Worm (Caenorhabditis elegans) whole organism, L4 larva: ENCODE measurements around the gene cyp-23A1.

Experiments
- D1046.2 ChIP-seq: fragments of 200-800 bp; sonication (Bioruptor generic); IDR thresholded peaks from 2 replicates; pipeline ENCODE4 v1.3.6; 2022; ENCODE audit warnings: missing genetic modification characterization, missing compliant biosample characterization
- F44E2.7 ChIP-seq: fragments of 200-800 bp; sonication (Bioruptor generic); IDR thresholded peaks from 2 replicates; pipeline ENCODE4 v2.1.2; 2022; ENCODE audit warnings: missing genetic modification characterization, missing compliant biosample characterization
- T26A8.4 ChIP-seq: fragments of 200-800 bp; sonication (Bioruptor generic); IDR thresholded peaks from 2 replicates; pipeline ENCODE4 v1.3.6; 2022; ENCODE audit warnings: missing genetic modification characterization, missing compliant biosample characterization
- Y105C5A.15 ChIP-seq: fragments of 200-800 bp; sonication (Bioruptor generic); IDR thresholded peaks from 2 replicates; pipeline ENCODE4 v1.3.6; 2022; ENCODE audit warnings: missing genetic modification characterization, missing compliant biosample characterization
- Y48G9A.11 ChIP-seq: fragments of 200-800 bp; sonication (Bioruptor generic); IDR thresholded peaks from 2 replicates; pipeline ENCODE4 v1.3.6; 2022; ENCODE audit warnings: missing genetic modification reagents, missing genetic modification characterization, missing compliant biosample characterization
- ZK337.2 ChIP-seq: fragments of 200-800 bp; sonication (Bioruptor generic); IDR thresholded peaks from 2 replicates; pipeline ENCODE4 v1.3.6; 2022; ENCODE audit warnings: missing genetic modification reagents, missing genetic modification characterization, missing compliant biosample characterization
- aha-1 ChIP-seq: fragments of 150-350 bp; peaks from one replicate; lab custom pipeline; 2014; ENCODE audit warnings: missing biosample characterization, missing genetic modification characterization
- ama-1 ChIP-seq: fragments of 150-350 bp; optimal IDR thresholded peaks from 2 replicates; lab custom pipeline; 2014; ENCODE audit warnings: inconsistent platforms, mixed read lengths
- ceh-32 ChIP-seq: sonication (generic microtip); optimal IDR thresholded peaks from 2 replicates; lab custom pipeline; 2016; ENCODE audit warnings: mild to moderate bottlenecking, missing genetic modification characterization, missing compliant biosample characterization; ENCODE audit not compliant: poor library complexity
- ceh-44 ChIP-seq: fragments of 200-800 bp; sonication (Bioruptor generic); IDR thresholded peaks from 2 replicates; pipeline ENCODE4 v1.3.6; 2022; ENCODE audit warnings: missing genetic modification reagents, missing genetic modification characterization, missing compliant biosample characterization
- cey-2 ChIP-seq: sonication (generic microtip); optimal IDR thresholded peaks from 3 replicates; lab custom pipeline; 2017; ENCODE audit warnings: missing genetic modification characterization, mild to moderate bottlenecking, missing compliant biosample characterization, antibody characterized with exemption, borderline replicate concordance; ENCODE audit not compliant: insufficient read depth
- daf-16 ChIP-seq, 3 experiments: sonication (generic microtip); optimal IDR thresholded peaks; 2 replicates each; lab custom pipeline; 2016 to 2017; ENCODE audit warnings: missing genetic modification characterization in 3 of 3, missing genetic modification reagents in 3 of 3, mild to moderate bottlenecking in 2 of 3, missing compliant biosample characterization in 2 of 3, missing biosample characterization in 1 of 3, moderate library complexity in 1 of 3
- dmd-9 ChIP-seq: fragments of 200-800 bp; sonication (Bioruptor generic); IDR thresholded peaks from 2 replicates; pipeline ENCODE4 v1.3.6; 2022; ENCODE audit warnings: missing genetic modification reagents, missing genetic modification characterization, missing compliant biosample characterization
- dve-1 ChIP-seq: sonication (generic microtip); optimal IDR thresholded peaks from 2 replicates; lab custom pipeline; 2017; ENCODE audit warnings: antibody characterized with exemption, mild to moderate bottlenecking, missing genetic modification characterization, missing compliant biosample characterization; ENCODE audit not compliant: insufficient read depth
- egl-43 ChIP-seq: fragments of 200-800 bp; sonication (Bioruptor generic); IDR thresholded peaks from 2 replicates; pipeline ENCODE4 v1.3.6; 2022; ENCODE audit warnings: missing genetic modification reagents, missing genetic modification characterization, missing compliant biosample characterization
- hlh-30 ChIP-seq: sonication (generic microtip); optimal IDR thresholded peaks from 2 replicates; lab custom pipeline; 2017; ENCODE audit warnings: antibody characterized with exemption, mild to moderate bottlenecking, missing genetic modification characterization, missing compliant biosample characterization; ENCODE audit not compliant: insufficient read depth
- hmg-1.1 ChIP-seq: fragments of 200-800 bp; sonication (Bioruptor generic); IDR thresholded peaks from 2 replicates; pipeline ENCODE4 v1.3.6; 2022; ENCODE audit warnings: missing genetic modification reagents, missing genetic modification characterization, missing compliant biosample characterization
- jun-1 ChIP-seq: fragments of 150-350 bp; optimal IDR thresholded peaks from 2 replicates; lab custom pipeline; 2014; ENCODE audit warnings: missing biosample characterization, missing genetic modification reagents, missing genetic modification characterization
- lin-1 ChIP-seq: fragments of 200-800 bp; sonication (Bioruptor generic); IDR thresholded peaks from 2 replicates; pipeline ENCODE4 v1.3.6; 2022; ENCODE audit warnings: missing genetic modification reagents, missing genetic modification characterization, missing compliant biosample characterization
- lin-38 ChIP-seq: fragments of 200-800 bp; sonication (Bioruptor generic); IDR thresholded peaks from 2 replicates; pipeline ENCODE4 v1.3.6; 2022; ENCODE audit warnings: missing genetic modification reagents, missing genetic modification characterization, missing compliant biosample characterization
- lin-39 ChIP-seq: fragments of 150-350 bp; optimal IDR thresholded peaks from 2 replicates; lab custom pipeline; 2014; ENCODE audit warnings: missing biosample characterization, missing genetic modification reagents, missing genetic modification characterization
- lsy-2 ChIP-seq, 2 experiments: fragments of 150-350 bp in 1 of 2; sonication (generic microtip) in 1 of 2; optimal IDR thresholded peaks; 2 replicates each; lab custom pipeline; 2014 to 2017; ENCODE audit warnings: missing biosample characterization in 2 of 2, missing genetic modification characterization in 2 of 2
- mdl-1 ChIP-seq, 2 experiments: fragments of 150-350 bp in 1 of 2; sonication (generic microtip) in 1 of 2; optimal IDR thresholded peaks; 2 replicates each; lab custom pipeline; 2014 to 2017; ENCODE audit warnings: missing biosample characterization in 2 of 2, missing genetic modification characterization in 2 of 2
- mdt-29 ChIP-seq: fragments of 200-800 bp; sonication (Bioruptor generic); IDR thresholded peaks from 2 replicates; pipeline ENCODE4 v1.3.6; 2022; ENCODE audit warnings: missing genetic modification reagents, missing genetic modification characterization, missing compliant biosample characterization
- mes-2 ChIP-seq: sonication (generic microtip); optimal IDR thresholded peaks from 2 replicates; lab custom pipeline; 2016; ENCODE audit warnings: missing genotype, mild to moderate bottlenecking, missing genetic modification characterization, missing compliant biosample characterization; ENCODE audit not compliant: poor library complexity, severe bottlenecking
- mxl-3 ChIP-seq: fragments of 200-800 bp; sonication (Bioruptor generic); optimal IDR thresholded peaks from 2 replicates; lab custom pipeline; 2018; ENCODE audit warnings: mild to moderate bottlenecking, missing genetic modification characterization, missing compliant biosample characterization
- nhr-28 ChIP-seq: fragments of 150-350 bp; optimal IDR thresholded peaks from 2 replicates; lab custom pipeline; 2014; ENCODE audit warnings: missing biosample characterization, missing genetic modification characterization
- nhr-41 ChIP-seq: fragments of 200-800 bp; sonication (Bioruptor generic); IDR thresholded peaks from 2 replicates; pipeline ENCODE4 v1.3.6; 2022; ENCODE audit warnings: missing genetic modification reagents, missing genetic modification characterization, missing compliant biosample characterization
- nhr-42 ChIP-seq: fragments of 200-800 bp; sonication (Bioruptor generic); IDR thresholded peaks from 2 replicates; pipeline ENCODE4 v1.3.6; 2022; ENCODE audit warnings: missing genetic modification characterization, missing compliant biosample characterization
- nhr-76 ChIP-seq: fragments of 150-350 bp; optimal IDR thresholded peaks from 2 replicates; lab custom pipeline; 2014; ENCODE audit warnings: missing biosample characterization, missing genetic modification characterization
- saeg-2 ChIP-seq: fragments of 200-800 bp; sonication (Bioruptor generic); IDR thresholded peaks from 2 replicates; pipeline ENCODE4 v1.3.6; 2022; ENCODE audit warnings: missing genetic modification reagents, missing genetic modification characterization, missing compliant biosample characterization
- set-16 ChIP-seq: fragments of 200-800 bp; sonication (Bioruptor generic); IDR thresholded peaks from 2 replicates; pipeline ENCODE4 v1.3.6; 2022; ENCODE audit warnings: missing genetic modification reagents, missing genetic modification characterization, missing compliant biosample characterization
- spr-1 ChIP-seq: sonication (generic microtip); optimal IDR thresholded peaks from 2 replicates; lab custom pipeline; 2016; ENCODE audit warnings: mild to moderate bottlenecking, missing genetic modification characterization, missing compliant biosample characterization
- spr-3 ChIP-seq: fragments of 200-800 bp; sonication (Bioruptor generic); optimal IDR thresholded peaks from 2 replicates; lab custom pipeline; 2018; ENCODE audit warnings: mild to moderate bottlenecking, missing genetic modification characterization, missing compliant biosample characterization
- unc-62 ChIP-seq, 3 experiments: fragments of 150-350 bp in 1 of 3; sonication (generic microtip); optimal IDR thresholded peaks in 2 of 3; peaks in 1 of 3; 1 replicate in 1 of 3; 2 replicates in 2 of 3; lab custom pipeline; 2014 to 2017; ENCODE audit warnings: missing biosample characterization in 3 of 3, missing genetic modification characterization in 3 of 3, missing genetic modification reagents in 3 of 3, missing genotype in 1 of 3
- zag-1 ChIP-seq: fragments of 150-350 bp; optimal IDR thresholded peaks from 2 replicates; lab custom pipeline; 2014; ENCODE audit warnings: missing biosample characterization, missing genetic modification characterization
- zip-11 ChIP-seq: fragments of 200-800 bp; sonication (Bioruptor generic); IDR thresholded peaks from 2 replicates; pipeline ENCODE4 v1.3.6; 2022; ENCODE audit warnings: missing genetic modification characterization, missing compliant biosample characterization
- ztf-11 ChIP-seq: fragments of 150-350 bp; optimal IDR thresholded peaks from 2 replicates; lab custom pipeline; 2014; ENCODE audit warnings: missing biosample characterization, missing genetic modification characterization
- ztf-7 ChIP-seq: fragments of 150-350 bp; optimal IDR thresholded peaks from 2 replicates; lab custom pipeline; 2014; ENCODE audit warnings: missing biosample characterization, missing genetic modification characterization

cyp-23A1 gene

ce11 chrII:4511911-4512310 is at the start of gene cyp-23A1:
TSS of gene cyp-23A1 (plus strand) at chrII:4512211.
- TF ChIP-seq set-16 (GFP tag; lab: Robert Waterston, UW) (no peak), zip-11 (GFP tag; lab: Robert Waterston, UW) (no peak), ZK337.2 (no peak), zag-1 (tag; lab: Kevin White, UChicago) (no peak), jun-1 (tag; lab: Kevin White, UChicago) (no peak), lin-38 (GFP tag; lab: Robert Waterston, UW) (no peak), D1046.2 (GFP tag; lab: Robert Waterston, UW) (no peak), lin-1 (GFP tag; lab: Robert Waterston, UW) (no peak), aha-1 (tag; lab: Kevin White, UChicago) (no peak), spr-1 (tag; lab: Kevin White, UChicago) (no peak), hlh-30 (tag; lab: Kevin White, UChicago) (no peak), nhr-41 (GFP tag; lab: Robert Waterston, UW) (no peak), ceh-44 (GFP tag; lab: Robert Waterston, UW) (no peak), daf-16 (GFP tag; optimal IDR thresholded peaks at IDR 0.05; lab: Kevin White, UChicago) (no peak), daf-16 (tag; optimal IDR thresholded peaks at IDR 0.05; lab: Kevin White, UChicago) (no peak), dmd-9 (GFP tag; lab: Robert Waterston, UW) (no peak), mes-2 (tag; lab: Kevin White, UChicago) (no peak), ceh-32 (no peak), F44E2.7 (GFP tag; lab: Robert Waterston, UW) (no peak), T26A8.4 (GFP tag; lab: Robert Waterston, UW) (no peak), Y105C5A.15 (GFP tag; lab: Robert Waterston, UW) (no peak)

ce11 chrII:4462842-4463241 is 49.2 kb upstream of the cyp-23A1 start:
- no peak for TF ChIP-seq saeg-2 (GFP tag; lab: Robert Waterston, UW)
- no peak for TF ChIP-seq ceh-32
- TF ChIP-seq ceh-44 (GFP tag; lab: Robert Waterston, UW): no peak
- peak; percentile 94 for TF ChIP-seq aha-1 (tag; lab: Kevin White, UChicago)
- no peak for TF ChIP-seq cey-2
- TF ChIP-seq hmg-1.1 (GFP tag; lab: Robert Waterston, UW): no peak
- TF ChIP-seq ama-1 (lab: Kevin White, UChicago): no peak
- TF ChIP-seq unc-62 (GFP tag; optimal IDR thresholded peaks at IDR 0.05 in 1 of 2; lab: Kevin White, UChicago): peak in 1 of 2 experiments; percentile 46
- TF ChIP-seq unc-62 (tag; optimal IDR thresholded peaks at IDR 0.05; lab: Kevin White, UChicago): no peak

ce11 chrII:4467869-4468268 is 44.1 kb upstream of the cyp-23A1 start, which contains the start of gene W06B4.2:
TSS of gene W06B4.2 (plus strand) at chrII:4468169.
- TF ChIP-seq Y48G9A.11 (no peak), nhr-41 (GFP tag; lab: Robert Waterston, UW) (no peak), nhr-76 (tag; lab: Kevin White, UChicago) (no peak), ZK337.2 (no peak), spr-3 (GFP tag; lab: Kevin White, UChicago) (no peak), mxl-3 (GFP tag; lab: Kevin White, UChicago) (no peak), nhr-28 (tag; lab: Kevin White, UChicago) (no peak), lin-39 (tag; lab: Kevin White, UChicago) (no peak), lsy-2 (tag; optimal IDR thresholded peaks at IDR 0.05; lab: Kevin White, UChicago) (no peak), ztf-11 (tag; lab: Kevin White, UChicago) (no peak), mes-2 (tag; lab: Kevin White, UChicago) (no peak), mdt-29 (GFP tag; lab: Robert Waterston, UW) (no peak), egl-43 (GFP tag; lab: Robert Waterston, UW) (no peak), dve-1 (no peak), nhr-42 (GFP tag; lab: Robert Waterston, UW) (no peak), hmg-1.1 (GFP tag; lab: Robert Waterston, UW) (no peak), mdl-1 (tag; optimal IDR thresholded peaks at IDR 0.05; lab: Kevin White, UChicago) (no peak), ztf-7 (tag; lab: Kevin White, UChicago) (no peak)
